Fruit fly (Drosophila melanogaster): Measurements from ENCODE around the gene Pak3.

The Pak3 gene

DNA sequence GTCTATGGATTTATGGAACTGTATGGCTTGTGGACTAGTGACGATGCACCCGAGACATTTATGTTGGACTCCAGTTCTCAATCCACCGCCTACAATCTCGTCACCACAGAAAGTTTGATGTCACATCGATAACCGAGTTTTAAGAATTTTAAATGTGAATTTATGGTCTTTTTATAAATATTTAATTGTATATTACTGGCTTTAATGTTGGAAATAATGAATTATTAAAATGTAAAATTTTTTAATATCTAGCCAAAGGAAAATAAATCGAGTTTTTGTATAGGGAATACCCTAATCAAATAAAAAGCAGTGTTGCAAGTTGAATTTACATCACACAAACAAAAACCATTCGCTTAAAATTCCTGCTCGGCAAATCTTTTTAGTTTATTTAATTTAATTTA is 21.0 kb downstream of the Pak3 start, which contains the start of gene Fntb (continued):
- TF ChIP-seq CG6175 (GFP tag; IDR thresholded peaks at IDR 0.05) (no peak; the same call in 2 of the 3 replicates), CG9797 (GFP tag; optimal IDR thresholded peaks at IDR 0.05) (no peak), pnt (GFP tag; optimal IDR thresholded peaks at IDR 0.05) (no peak), Neu2 (GFP tag; optimal IDR thresholded peaks at IDR 0.05; ENCODE audit: borderline replicate concordance) (no peak), sd (tag; optimal IDR thresholded peaks at IDR 0.05) (no peak), CG1647 (GFP tag; optimal IDR thresholded peaks at IDR 0.05) (no peak), CG34376 (GFP tag; optimal IDR thresholded peaks at IDR 0.05) (peak; percentile 44), CG17912 (GFP tag; optimal IDR thresholded peaks at IDR 0.05) (no peak), inv (GFP tag; IDR thresholded peaks at IDR 0.05; ENCODE audit: partially characterized antibody) (no peak), CG13287 (GFP tag; IDR thresholded peaks at IDR 0.05; ENCODE audit: partially characterized antibody) (peak; percentile 50; the same call in 1 of the 2 replicates), CG12236 (GFP tag; optimal IDR thresholded peaks at IDR 0.05) (no peak), croc (GFP tag; conservative IDR thresholded peaks at IDR 0.05) (peak; percentile 29; the same call in 2 of the 3 replicates), cas (GFP tag; IDR thresholded peaks at IDR 0.05) (no peak), tll (GFP tag; optimal IDR thresholded peaks at IDR 0.05) (no peak), CG4328 (GFP tag; optimal IDR thresholded peaks at IDR 0.05) (peak; percentile 53), p53 (GFP tag; optimal IDR thresholded peaks at IDR 0.05) (no peak), fd64A (GFP tag; optimal IDR thresholded peaks at IDR 0.05) (no peak), zfh1 (GFP tag; IDR thresholded peaks at IDR 0.05) (0 out of 3 replicates have a peak, but pooled peaks have one; percentile 15), CG4730 (GFP tag; IDR thresholded peaks at IDR 0.05) (peak; percentile 20; the same call in 1 of the 2 replicates), HLH54F (GFP tag; optimal IDR thresholded peaks at IDR 0.05) (peak; percentile 51), mld (GFP tag; IDR thresholded peaks at IDR 0.05; ENCODE audit: partially characterized antibody) (no peak), sens-2 (GFP tag; IDR thresholded peaks at IDR 0.05) (no peak), crol (GFP tag; IDR thresholded peaks at IDR 0.05) (no peak), Ada2b (GFP tag; IDR thresholded peaks at IDR 0.05) (0 out of 2 replicates have a peak, but pooled peaks have one; percentile 20), nmo (GFP tag; optimal IDR thresholded peaks at IDR 0.05) (peak; percentile 79), Lpt (GFP tag; optimal IDR thresholded peaks at IDR 0.05) (no peak), HmgZ (tag; optimal IDR thresholded peaks at IDR 0.05) (peak; percentile 72), Dp (GFP tag; optimal IDR thresholded peaks at IDR 0.05) (no peak), CG9609 (GFP tag; optimal IDR thresholded peaks at IDR 0.05) (peak; percentile 5), CG8089 (GFP tag; optimal IDR thresholded peaks at IDR 0.05) (no peak), Hr51 (GFP tag; optimal IDR thresholded peaks at IDR 0.05) (no peak), CG14710 (tag; optimal IDR thresholded peaks at IDR 0.05) (peak; percentile 66), lmd (GFP tag; IDR thresholded peaks at IDR 0.05) (peak; percentile 63; the same call in 1 of the 2 replicates), CG17186 (GFP tag; optimal IDR thresholded peaks at IDR 0.05) (peak; percentile 20), Oli (tag; optimal IDR thresholded peaks at IDR 0.05) (peak; percentile 68), BEAF-32 (GFP tag; optimal IDR thresholded peaks at IDR 0.05) (peak; percentile 31), CG1024 (GFP tag; IDR thresholded peaks at IDR 0.05) (0 out of 2 replicates have a peak, but pooled peaks have one; percentile 15), CkIIα-i1 (GFP tag; IDR thresholded peaks at IDR 0.05) (no peak), sima (GFP tag; optimal IDR thresholded peaks at IDR 0.05) (no peak), CG4820 (GFP tag; optimal IDR thresholded peaks at IDR 0.05) (peak; percentile 64), CG1832 (GFP tag; optimal IDR thresholded peaks at IDR 0.05) (no peak), ATbp (GFP tag; optimal IDR thresholded peaks at IDR 0.05) (peak; percentile 40), zfh2 (GFP tag; optimal IDR thresholded peaks at IDR 0.05) (peak; percentile 61), CG10274 (GFP tag; optimal IDR thresholded peaks at IDR 0.05) (no peak), Abd-B (GFP tag; optimal IDR thresholded peaks at IDR 0.05) (peak; percentile 74), CG16813 (GFP tag; IDR thresholded peaks at IDR 0.05; ENCODE audit: partially characterized antibody) (no peak), CG14050 (GFP tag; IDR thresholded peaks at IDR 0.05) (peak; percentile 42; the same call in 2 of the 3 replicates), YL-1 (GFP tag; optimal IDR thresholded peaks at IDR 0.05) (no peak), insv (GFP tag; optimal IDR thresholded peaks at IDR 0.05) (no peak), CG2202 (tag; optimal IDR thresholded peaks at IDR 0.05) (peak; percentile 26)
